Worm (Caenorhabditis elegans) whole organism, young adult: ENCODE measurements around the gene nars-2.

ENCODE experiments used
- F52B5.7 ChIP-seq: sonication (generic microtip); optimal IDR thresholded peaks from 2 replicates; lab custom pipeline; 2016; ENCODE audit warnings: mild to moderate bottlenecking, missing genetic modification characterization, missing compliant biosample characterization
- T07F8.4 ChIP-seq: sonication (generic microtip); optimal IDR thresholded peaks from 2 replicates; lab custom pipeline; 2016; ENCODE audit warnings: mild to moderate bottlenecking, missing genetic modification characterization, moderate library complexity, missing compliant biosample characterization
- ama-1 ChIP-seq, 3 experiments: fragments of 150-350 bp in 1 of 3; sonication (generic microtip) in 2 of 3; optimal IDR thresholded peaks; 2 replicates each; lab custom pipeline; 2014 to 2018; ENCODE audit warnings: missing biosample characterization in 2 of 3, missing genetic modification characterization in 2 of 3, missing genetic modification reagents in 2 of 3
- bed-1 ChIP-seq: fragments of 200-800 bp; sonication (Bioruptor generic); IDR thresholded peaks from 2 replicates; pipeline ENCODE4 v1.3.6; 2022; ENCODE audit warnings: missing genetic modification reagents, missing genetic modification characterization, missing compliant biosample characterization
- lag-1 ChIP-seq: fragments of 200-800 bp; sonication (Bioruptor generic); IDR thresholded peaks from 2 replicates; pipeline ENCODE4 v1.3.6; 2022; ENCODE audit warnings: missing genetic modification reagents, missing genetic modification characterization, missing compliant biosample characterization
- nhr-80 ChIP-seq: sonication (generic microtip); optimal IDR thresholded peaks from 2 replicates; lab custom pipeline; 2016; ENCODE audit warnings: missing genetic modification characterization, missing compliant biosample characterization
- nhr-90 ChIP-seq: sonication (generic microtip); optimal IDR thresholded peaks from 2 replicates; lab custom pipeline; 2016; ENCODE audit warnings: missing genotype, mild to moderate bottlenecking, missing genetic modification characterization, missing compliant biosample characterization
- snpc-4 ChIP-seq, 5 experiments: fragments of 150-350 bp in 1 of 5; sonication (generic microtip) in 4 of 5; optimal IDR thresholded peaks; 2 replicates each; lab custom pipeline; 2014 to 2018; ENCODE audit warnings: missing genetic modification characterization in 5 of 5, missing biosample characterization in 3 of 5, antibody characterized with exemption in 2 of 5, mild to moderate bottlenecking in 2 of 5, missing compliant biosample characterization in 2 of 5, missing genotype in 2 of 5, moderate library complexity in 2 of 5, missing genetic modification reagents in 1 of 5
- unc-62 ChIP-seq: fragments of 150-350 bp; optimal IDR thresholded peaks from 2 replicates; lab custom pipeline; 2014; ENCODE audit warnings: missing biosample characterization, missing genetic modification reagents, missing genetic modification characterization

DNA sequence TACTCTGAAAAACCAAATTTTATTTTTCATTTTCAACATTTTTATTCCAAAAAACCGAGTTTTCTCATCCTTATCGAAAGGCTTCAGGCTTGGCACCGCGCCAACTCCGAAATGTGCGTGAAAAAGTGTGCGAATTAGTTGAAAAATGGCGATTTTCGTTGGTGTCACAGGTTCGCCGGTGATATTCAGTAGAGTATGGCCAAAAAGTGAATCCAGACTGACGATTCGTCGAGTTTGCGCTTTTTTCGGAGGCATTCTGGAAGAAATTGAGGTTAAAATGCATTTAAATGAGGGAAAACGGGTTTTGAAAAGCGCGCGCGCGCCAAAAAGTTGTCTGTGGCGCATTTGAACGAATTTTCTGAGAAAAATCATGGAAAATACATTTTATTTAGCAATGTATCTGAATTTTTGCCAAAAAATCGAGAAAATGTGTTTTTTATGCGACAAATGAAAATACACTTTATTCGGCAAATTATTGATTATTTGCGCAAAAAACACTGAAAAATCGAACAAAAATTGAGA is 23.0 kb upstream of the nars-2 start, which contains the start of the genes Y66D12A.16 and such-1:
- no peak for TF ChIP-seq bed-1
- TF ChIP-seq F52B5.7 (tag; lab: Kevin White, UChicago): no peak
- no peak for TF ChIP-seq T07F8.4
- no peak for TF ChIP-seq nhr-80 (tag; lab: Kevin White, UChicago)
- no peak for TF ChIP-seq lag-1 (GFP tag; lab: Robert Waterston, UW)
- TF ChIP-seq snpc-4 (GFP tag; optimal IDR thresholded peaks at IDR 0.05; lab: Kevin White, UChicago): no peak
- TF ChIP-seq snpc-4 (tag; optimal IDR thresholded peaks at IDR 0.05; lab: Kevin White, UChicago): no peak
- no peak for TF ChIP-seq nhr-90 (tag; lab: Kevin White, UChicago)
- no peak for TF ChIP-seq unc-62
- TF ChIP-seq ama-1 (optimal IDR thresholded peaks at IDR 0.05; lab: Kevin White, UChicago): no peak
- no peak for TF ChIP-seq ama-1 (GFP tag; optimal IDR thresholded peaks at IDR 0.05; lab: Kevin White, UChicago)
